Fruit fly (Drosophila melanogaster): Measurements from ENCODE around the gene shop.

Gene shop

DNA sequence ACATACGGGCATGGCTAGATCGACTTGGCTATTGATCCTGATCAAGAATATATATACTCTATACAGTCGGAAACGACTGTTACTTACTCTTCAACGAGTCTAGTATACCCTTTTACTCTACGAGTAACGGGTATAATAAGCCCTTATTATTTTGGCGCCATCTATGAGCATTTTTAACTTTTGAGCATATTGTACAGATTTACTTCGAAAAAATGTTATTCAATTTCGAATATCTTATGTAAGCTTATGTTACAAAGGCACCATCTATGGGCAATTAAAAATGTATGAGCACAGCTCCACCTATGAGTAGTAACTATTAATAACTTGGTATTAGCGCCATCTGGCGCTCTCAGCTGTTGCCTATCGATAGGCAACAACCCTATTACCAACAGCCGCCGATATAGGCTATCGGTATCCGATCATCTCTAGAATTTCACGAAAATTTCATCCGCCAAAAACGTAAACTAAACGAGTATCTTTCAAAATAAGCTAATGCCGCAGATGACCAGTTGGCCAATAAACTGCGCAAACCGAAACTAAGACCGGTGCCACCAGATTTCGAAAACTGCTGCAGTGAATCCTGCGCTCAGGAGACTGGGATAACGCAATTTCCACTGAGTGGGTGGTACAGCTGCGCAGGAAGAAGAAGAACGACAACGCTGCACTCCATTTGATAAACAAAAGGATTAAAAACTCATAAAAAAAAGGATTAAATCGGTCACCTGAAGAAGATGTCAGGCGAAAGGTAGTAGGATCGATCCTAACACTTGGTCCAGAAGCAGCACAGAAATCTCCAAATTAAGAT, 4.9 kb downstream of the shop start, which contains the start of gene htk (continued):
- TF ChIP-seq CG7963 (GFP tag; IDR thresholded peaks at IDR 0.05; ENCODE audit: partially characterized antibody) = peak; percentile 83
- TF ChIP-seq Oli (tag; optimal IDR thresholded peaks at IDR 0.05) = peak; percentile 9
- TF ChIP-seq Antp (GFP tag; optimal IDR thresholded peaks at IDR 0.05) = peak; percentile 83
- peak; percentile 44 for TF ChIP-seq eyg (GFP tag; optimal IDR thresholded peaks at IDR 0.05)
- no peak for TF ChIP-seq CG6254 (GFP tag; optimal IDR thresholded peaks at IDR 0.05)
- peak; percentile 74 for TF ChIP-seq Meics (GFP tag; optimal IDR thresholded peaks at IDR 0.05)
- peak; percentile 66 for TF ChIP-seq CG8089 (GFP tag; optimal IDR thresholded peaks at IDR 0.05)
- TF ChIP-seq Sin3A (optimal IDR thresholded peaks at IDR 0.05) = peak; percentile 44
- TF ChIP-seq lbe (GFP tag; optimal IDR thresholded peaks at IDR 0.05) = peak; percentile 25
- TF ChIP-seq tx (GFP tag; optimal IDR thresholded peaks at IDR 0.05) = peak; percentile 27
- peak; percentile 67 for TF ChIP-seq CG3847 (GFP tag; IDR thresholded peaks at IDR 0.05)
- TF ChIP-seq row (GFP tag; IDR thresholded peaks at IDR 0.05) = peak; percentile 58; the same call in 2 of the 3 replicates
- peak; percentile 57 to 79 for TF ChIP-seq chif (GFP tag; optimal IDR thresholded peaks at IDR 0.05)
- peak; percentile 64 for TF ChIP-seq da (GFP tag; optimal IDR thresholded peaks at IDR 0.05)
- TF ChIP-seq CG6813 (GFP tag; optimal IDR thresholded peaks at IDR 0.05) = peak; percentile 22
- peak; percentile 88 for TF ChIP-seq vvl (GFP tag; IDR thresholded peaks at IDR 0.05)
- peak; percentile 39 for TF ChIP-seq CG18599 (GFP tag; optimal IDR thresholded peaks at IDR 0.05)
- peak; percentile 95 for TF ChIP-seq CG11456 (GFP tag; IDR thresholded peaks at IDR 0.05)
- no peak for TF ChIP-seq Hr78 (GFP tag; optimal IDR thresholded peaks at IDR 0.05)
- TF ChIP-seq CG12104 (GFP tag; optimal IDR thresholded peaks at IDR 0.05) = peak; percentile 1
- TF ChIP-seq CG10431 (GFP tag; optimal IDR thresholded peaks at IDR 0.05) = no peak
- TF ChIP-seq emc (GFP tag; optimal IDR thresholded peaks at IDR 0.05) = peak; percentile 52
- TF ChIP-seq MBD-R2 (GFP tag; IDR thresholded peaks at IDR 0.05) = peak; percentile 87
- TF ChIP-seq slou (GFP tag; optimal IDR thresholded peaks at IDR 0.05) = no peak
- peak; percentile 40; the same call in 1 of the 2 replicates for TF ChIP-seq al (GFP tag; IDR thresholded peaks at IDR 0.05)
- peak; percentile 81 for TF ChIP-seq CG11560 (tag; IDR thresholded peaks at IDR 0.05)
- peak; percentile 71 for TF ChIP-seq onecut (GFP tag; IDR thresholded peaks at IDR 0.05)
- TF ChIP-seq ERR (GFP tag; optimal IDR thresholded peaks at IDR 0.05) = peak; percentile 38
- no peak for TF ChIP-seq CG6854 (GFP tag; optimal IDR thresholded peaks at IDR 0.05)
- peak; percentile 55 for TF ChIP-seq CG10209 (GFP tag; optimal IDR thresholded peaks at IDR 0.05)

DNA sequence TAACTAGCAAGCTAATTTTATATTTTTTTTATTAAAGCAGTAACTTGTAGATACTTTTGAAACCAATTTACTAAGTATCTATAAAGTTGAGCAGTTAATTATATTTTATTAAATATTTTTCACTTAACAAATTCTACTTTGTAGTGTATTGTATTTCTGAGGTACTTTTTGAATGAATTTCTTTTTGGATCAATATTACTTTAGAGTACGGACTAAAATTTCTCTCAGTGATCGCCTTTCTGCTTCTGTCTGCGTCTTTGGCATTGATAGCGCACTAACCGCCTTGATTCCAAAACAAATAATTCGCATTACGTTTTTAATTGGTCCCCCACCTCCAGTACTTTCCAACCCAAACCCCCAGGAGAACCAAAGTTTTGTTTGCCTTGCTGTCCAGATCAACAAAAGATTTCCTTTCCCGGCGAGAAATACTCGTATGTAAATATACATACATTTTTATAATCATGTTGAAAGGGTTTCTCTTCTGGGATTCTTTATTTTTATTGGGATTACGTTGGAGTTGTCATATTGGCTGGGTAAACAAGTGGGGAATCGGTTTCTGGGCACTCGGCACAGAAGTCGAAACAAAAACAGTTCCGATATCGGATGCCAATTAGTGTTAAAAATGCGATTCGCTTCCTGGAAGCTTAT, 9.3 kb downstream of the shop start:
- TF ChIP-seq CG12942 (GFP tag; optimal IDR thresholded peaks at IDR 0.05) (no peak), CG10654 (GFP tag; optimal IDR thresholded peaks at IDR 0.05) (no peak), Ssrp (tag; optimal IDR thresholded peaks at IDR 0.05) (no peak), CG7372 (GFP tag; IDR thresholded peaks at IDR 0.05) (no peak), HLHmδ (GFP tag; optimal IDR thresholded peaks at IDR 0.05) (no peak), fd3F (GFP tag; optimal IDR thresholded peaks at IDR 0.05) (no peak), D (optimal IDR thresholded peaks at IDR 0.05) (no peak), D (GFP tag; optimal IDR thresholded peaks at IDR 0.05) (no peak), CG9727 (GFP tag; optimal IDR thresholded peaks at IDR 0.05) (no peak), CG4404 (GFP tag; IDR thresholded peaks at IDR 0.05) (no peak), CG14667 (GFP tag; IDR thresholded peaks at IDR 0.05) (no peak), br (optimal IDR thresholded peaks at IDR 0.05) (no peak), bcd (GFP tag; optimal IDR thresholded peaks at IDR 0.05) (no peak), pita (GFP tag; optimal IDR thresholded peaks at IDR 0.05) (no peak), Hsf (GFP tag; optimal IDR thresholded peaks at IDR 0.05) (no peak), CG5245 (GFP tag; optimal IDR thresholded peaks at IDR 0.05) (no peak), NC2β (GFP tag; optimal IDR thresholded peaks at IDR 0.05) (no peak), CG15269 (tag; optimal IDR thresholded peaks at IDR 0.05) (no peak), Jarid2 (GFP tag; optimal IDR thresholded peaks at IDR 0.05) (no peak), CG5180 (GFP tag; optimal IDR thresholded peaks at IDR 0.05) (no peak), CG11247 (GFP tag; IDR thresholded peaks at IDR 0.05) (no peak)
